Worm (Caenorhabditis elegans): Measurements from ENCODE around the gene F55E10.1.

The F55E10.1 gene

DNA sequence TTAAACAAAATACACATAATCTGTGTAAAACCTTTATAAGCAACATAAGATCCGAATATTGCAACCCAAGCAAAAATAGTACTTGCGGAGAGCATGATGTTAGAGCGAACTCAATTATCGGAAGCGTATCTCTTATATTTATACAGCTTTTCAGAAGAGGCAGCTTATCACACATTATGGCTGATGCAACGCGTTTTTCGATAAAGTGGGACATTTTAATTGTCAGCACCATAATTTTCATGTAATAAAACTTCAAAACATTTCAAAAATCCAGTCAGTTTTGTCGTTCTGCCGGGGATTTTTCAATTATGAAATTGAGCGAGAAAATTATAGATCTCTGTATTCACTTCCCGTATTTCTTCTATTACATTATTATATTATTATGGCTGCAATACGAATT lies 4.5 kb downstream of the F55E10.1 start, which contains the start of gene drd-5:
Gene drd-5, minus strand, starts transcription at position 101 of the 400 bp plus-strand sequence.
- TF ChIP-seq nhr-76 (tag; optimal IDR thresholded peaks at IDR 0.05) (no peak), ces-1 (GFP tag; optimal IDR thresholded peaks at IDR 0.05) (no peak), elt-1 (tag; optimal IDR thresholded peaks at IDR 0.05; ENCODE audit: borderline replicate concordance, insufficient read depth) (no peak), ham-2 (GFP tag; optimal IDR thresholded peaks at IDR 0.05) (no peak), sem-2 (GFP tag; optimal IDR thresholded peaks at IDR 0.05) (no peak), mep-1 (tag; optimal IDR thresholded peaks at IDR 0.05) (no peak), drap-1 (GFP tag; optimal IDR thresholded peaks at IDR 0.05) (no peak), flh-1 (GFP tag; optimal IDR thresholded peaks at IDR 0.05) (no peak), nhr-2 (tag; optimal IDR thresholded peaks at IDR 0.05) (no peak), ztf-11 (tag; optimal IDR thresholded peaks at IDR 0.05) (no peak), bed-3 (GFP tag; optimal IDR thresholded peaks at IDR 0.05) (no peak), nhr-237 (tag; optimal IDR thresholded peaks at IDR 0.05) (no peak), pha-4 (tag; optimal IDR thresholded peaks at IDR 0.05) (no peak), tbx-8 (GFP tag; optimal IDR thresholded peaks at IDR 0.05) (no peak), lin-32 (GFP tag; optimal IDR thresholded peaks at IDR 0.05) (no peak), ceh-43 (GFP tag; optimal IDR thresholded peaks at IDR 0.05) (no peak)

ce11 chrX:8350984-8351383 lies 9.2 kb downstream of the F55E10.1 start, which contains the start of gene npr-28:
npr-28 (minus strand) TSS chrX:8351084.
- TF ChIP-seq sptf-1 (tag; optimal IDR thresholded peaks at IDR 0.05) (no peak), nhr-12 (tag; optimal IDR thresholded peaks at IDR 0.05) (no peak), sem-2 (GFP tag; optimal IDR thresholded peaks at IDR 0.05) (no peak), ztf-11 (tag; optimal IDR thresholded peaks at IDR 0.05) (no peak)

- no peak for TF ChIP-seq lin-13 (tag; optimal IDR thresholded peaks at IDR 0.05)
- no peak for TF ChIP-seq unc-62 (GFP tag; optimal IDR thresholded peaks at IDR 0.05)
- TF ChIP-seq sem-2 (GFP tag; optimal IDR thresholded peaks at IDR 0.05): no peak
- TF ChIP-seq nhr-76 (tag; optimal IDR thresholded peaks at IDR 0.05): no peak
- TF ChIP-seq lsy-2 (tag; optimal IDR thresholded peaks at IDR 0.05): no peak
- no peak for TF ChIP-seq ztf-11 (tag; optimal IDR thresholded peaks at IDR 0.05)
- no peak for TF ChIP-seq hlh-1 (tag; optimal IDR thresholded peaks at IDR 0.05)
- no peak for TF ChIP-seq elt-1 (tag; optimal IDR thresholded peaks at IDR 0.05; ENCODE audit: borderline replicate concordance, insufficient read depth)
- TF ChIP-seq M03D4.4 (tag; optimal IDR thresholded peaks at IDR 0.05): no peak
- TF ChIP-seq flh-1 (GFP tag; optimal IDR thresholded peaks at IDR 0.05): no peak
- no peak for TF ChIP-seq unc-120 (tag; optimal IDR thresholded peaks at IDR 0.05; ENCODE audit: poor library complexity, severe bottlenecking)
- TF ChIP-seq nhr-12 (tag; optimal IDR thresholded peaks at IDR 0.05): no peak
- no peak for TF ChIP-seq ceh-83 (GFP tag; optimal IDR thresholded peaks at IDR 0.05)
- TF ChIP-seq cnd-1 (tag; optimal IDR thresholded peaks at IDR 0.05): no peak
- TF ChIP-seq mab-5 (tag; optimal IDR thresholded peaks at IDR 0.05): no peak
- no peak for TF ChIP-seq mls-2 (tag; optimal IDR thresholded peaks at IDR 0.05)
- TF ChIP-seq tbx-8 (GFP tag; optimal IDR thresholded peaks at IDR 0.05): no peak
These were observed 12.6 kb downstream of the F55E10.1 start for ce11 chrX:8354284-8354784.

DNA sequence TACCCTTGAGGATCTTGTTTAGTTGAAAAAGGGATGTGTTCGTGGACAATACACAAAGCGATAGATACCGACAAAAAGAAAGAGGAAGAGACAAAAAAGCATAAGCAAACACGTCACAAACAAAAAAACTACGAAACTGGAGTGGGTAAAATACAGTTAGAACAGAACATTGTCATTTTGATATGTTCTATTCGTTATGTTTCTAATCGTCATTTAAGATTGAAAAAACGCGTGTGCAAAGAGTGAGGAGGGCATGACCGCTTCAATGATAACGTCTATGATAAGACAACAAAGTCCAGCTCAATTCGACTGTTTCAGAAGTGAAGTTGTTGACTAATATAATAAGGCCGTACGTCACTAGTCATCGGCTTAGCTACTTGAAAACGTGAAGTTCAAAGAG lies 13.6 kb downstream of the F55E10.1 start:
- no peak for TF ChIP-seq sptf-1 (tag; optimal IDR thresholded peaks at IDR 0.05)
- TF ChIP-seq tbx-8 (GFP tag; optimal IDR thresholded peaks at IDR 0.05): no peak
- TF ChIP-seq ceh-39 (tag; optimal IDR thresholded peaks at IDR 0.05): no peak
- TF ChIP-seq unc-39 (tag; optimal IDR thresholded peaks at IDR 0.05): no peak
- no peak for TF ChIP-seq zip-8 (tag; optimal IDR thresholded peaks at IDR 0.05)
- no peak for TF ChIP-seq unc-120 (tag; optimal IDR thresholded peaks at IDR 0.05; ENCODE audit: poor library complexity, severe bottlenecking)
- TF ChIP-seq elt-1 (tag; optimal IDR thresholded peaks at IDR 0.05; ENCODE audit: borderline replicate concordance, insufficient read depth): no peak
- TF ChIP-seq lin-32 (GFP tag; optimal IDR thresholded peaks at IDR 0.05): no peak
- TF ChIP-seq sem-2 (GFP tag; optimal IDR thresholded peaks at IDR 0.05): no peak
- no peak for TF ChIP-seq mab-5 (tag; optimal IDR thresholded peaks at IDR 0.05)

- TF ChIP-seq ceh-83 (GFP tag; optimal IDR thresholded peaks at IDR 0.05) (no peak), M03D4.4 (tag; optimal IDR thresholded peaks at IDR 0.05) (no peak), lin-13 (tag; optimal IDR thresholded peaks at IDR 0.05) (no peak), flh-1 (GFP tag; optimal IDR thresholded peaks at IDR 0.05) (no peak)
These were observed 14.5 kb downstream of the F55E10.1 start for ce11 chrX:8356305-8356704.
